Fruit fly (Drosophila melanogaster) whole organism, embryonic: Measurements from ENCODE around the gene CG14142.
A peak's percentile ranks its signal among the peaks of the same experiment; 100 is the strongest.

Experiments
- ATbp ChIP-seq: fragments of 200-800 bp; sonication (Bioruptor generic); optimal IDR thresholded peaks from 2 replicates; lab custom pipeline; 2017; ENCODE audit warnings: missing biosample characterization, mild to moderate bottlenecking, missing genetic modification characterization, missing genetic modification reagents
- Blimp-1 ChIP-seq: fragments of 200-800 bp; sonication (Bioruptor generic); optimal IDR thresholded peaks from 3 replicates; lab custom pipeline; 2018; ENCODE audit warnings: missing biosample characterization, missing genetic modification characterization, mild to moderate bottlenecking, moderate library complexity, missing genetic modification reagents
- CG10979 ChIP-seq: fragments of 200-800 bp; sonication (Bioruptor generic); optimal IDR thresholded peaks from 2 replicates; lab custom pipeline; 2018; ENCODE audit warnings: missing biosample characterization, mild to moderate bottlenecking, missing genetic modification characterization, moderate library complexity
- CG11560 ChIP-seq: fragments of 200-800 bp; sonication (Bioruptor generic); IDR thresholded peaks from 3 replicates; pipeline ENCODE4 v1.3.6; 2022; ENCODE audit warnings: missing biosample characterization, missing genetic modification characterization
- CG12942 ChIP-seq: fragments of 200-800 bp; sonication (Bioruptor generic); optimal IDR thresholded peaks from 3 replicates; lab custom pipeline; 2016; ENCODE audit warnings: missing biosample characterization, missing genetic modification characterization
- CG13123 ChIP-seq: fragments of 200-800 bp; sonication (Bioruptor generic); optimal IDR thresholded peaks from 2 replicates; lab custom pipeline; 2016; ENCODE audit warnings: missing biosample characterization, missing genetic modification characterization
- CG15011 ChIP-seq: fragments of 200-800 bp; sonication (Bioruptor generic); optimal IDR thresholded peaks from 3 replicates; lab custom pipeline; 2018; ENCODE audit warnings: missing biosample characterization, mild to moderate bottlenecking, missing genetic modification characterization
- CG1602 ChIP-seq: fragments of 200-800 bp; sonication (Bioruptor generic); optimal IDR thresholded peaks from 3 replicates; lab custom pipeline; 2016; ENCODE audit warnings: missing biosample characterization, missing genetic modification characterization
- CG1647 ChIP-seq: fragments of 200-800 bp; sonication (Bioruptor generic); optimal IDR thresholded peaks from 3 replicates; lab custom pipeline; 2016; ENCODE audit warnings: missing biosample characterization, missing genetic modification characterization
- CG17328 ChIP-seq: fragments of 200-800 bp; sonication (Bioruptor generic); IDR thresholded peaks from 2 replicates; pipeline ENCODE4 v1.3.6; 2022; ENCODE audit warnings: missing biosample characterization, missing genetic modification characterization
- CG31441 ChIP-seq: fragments of 200-800 bp; sonication (Bioruptor generic); IDR thresholded peaks from 2 replicates; pipeline ENCODE4 v1.3.6; 2022; ENCODE audit warnings: missing biosample characterization, missing genetic modification characterization
- CG34422 ChIP-seq: fragments of 200-800 bp; sonication (Bioruptor generic); IDR thresholded peaks from 3 replicates; pipeline ENCODE4 v1.3.6; 2022; ENCODE audit warnings: missing biosample characterization, missing genetic modification characterization
- CG42726 ChIP-seq: fragments of 200-800 bp; sonication (Bioruptor generic); IDR thresholded peaks from 2 replicates; pipeline ENCODE4 v1.3.6; 2022; ENCODE audit warnings: missing biosample characterization, missing genetic modification characterization; ENCODE audit not compliant: partially characterized antibody
- CG4424 ChIP-seq: fragments of 200-800 bp; sonication (Bioruptor generic); optimal IDR thresholded peaks from 3 replicates; lab custom pipeline; 2016; ENCODE audit warnings: missing biosample characterization, missing genetic modification characterization
- CG6683 ChIP-seq: fragments of 200-800 bp; sonication (Bioruptor generic); optimal IDR thresholded peaks from 2 replicates; lab custom pipeline; 2017; ENCODE audit warnings: missing biosample characterization, mild to moderate bottlenecking, missing genetic modification characterization, missing genetic modification reagents
- CG7372 ChIP-seq: fragments of 200-800 bp; sonication (Bioruptor generic); IDR thresholded peaks from 2 replicates; pipeline ENCODE4 v1.3.6; 2022; ENCODE audit warnings: missing biosample characterization, missing genetic modification characterization
- CG8388 ChIP-seq: fragments of 200-800 bp; sonication (Bioruptor generic); optimal IDR thresholded peaks from 2 replicates; lab custom pipeline; 2019; ENCODE audit warnings: missing biosample characterization, mild to moderate bottlenecking, missing genetic modification characterization, moderate library complexity
- CG9437 ChIP-seq: fragments of 200-800 bp; sonication (Bioruptor generic); optimal IDR thresholded peaks from 2 replicates; lab custom pipeline; 2018; ENCODE audit warnings: missing biosample characterization, mild to moderate bottlenecking, missing genetic modification characterization
- CG9797 ChIP-seq: fragments of 200-800 bp; sonication (Bioruptor generic); optimal IDR thresholded peaks from 3 replicates; lab custom pipeline; 2018; ENCODE audit warnings: missing biosample characterization, mild to moderate bottlenecking, missing genetic modification characterization
- Dp ChIP-seq: fragments of 200-800 bp; sonication (Bioruptor generic); optimal IDR thresholded peaks from 2 replicates; lab custom pipeline; 2018; ENCODE audit warnings: missing biosample characterization, mild to moderate bottlenecking, missing genetic modification characterization, moderate library complexity
- GATAe ChIP-seq: fragments of 200-800 bp; sonication (Bioruptor generic); conservative IDR thresholded peaks from 2 replicates; pipeline ENCODE4 v1.3.6; 2022; ENCODE audit warnings: missing biosample characterization, missing genetic modification characterization
- Hand ChIP-seq: fragments of 200-800 bp; sonication (Bioruptor generic); optimal IDR thresholded peaks from 2 replicates; lab custom pipeline; 2017; ENCODE audit warnings: mild to moderate bottlenecking, missing biosample characterization, missing genetic modification reagents, missing genetic modification characterization
- Hr39 ChIP-seq: fragments of >200 bp; optimal IDR thresholded peaks from 2 replicates; lab custom pipeline; 2017
- Hsf ChIP-seq: fragments of 200-800 bp; sonication (Bioruptor generic); optimal IDR thresholded peaks from 3 replicates; lab custom pipeline; 2016; ENCODE audit warnings: missing biosample characterization, missing genetic modification characterization
- Neu2 ChIP-seq: fragments of 200-800 bp; sonication (Bioruptor generic); optimal IDR thresholded peaks from 3 replicates; lab custom pipeline; 2016; ENCODE audit warnings: missing biosample characterization, missing genetic modification characterization, borderline replicate concordance
- Nf-YA ChIP-seq: fragments of 200-800 bp; sonication (Bioruptor generic); IDR thresholded peaks from 2 replicates; pipeline ENCODE4 v1.3.6; 2022; ENCODE audit warnings: missing biosample characterization, missing genetic modification characterization
- Nf-YB ChIP-seq: fragments of 200-800 bp; sonication (Bioruptor generic); optimal IDR thresholded peaks from 3 replicates; lab custom pipeline; 2019; ENCODE audit warnings: missing biosample characterization, mild to moderate bottlenecking, missing genetic modification characterization, moderate library complexity
- Nf-YC ChIP-seq: fragments of 200-800 bp; optimal IDR thresholded peaks from 3 replicates; lab custom pipeline; 2019; ENCODE audit warnings: missing biosample characterization, mild to moderate bottlenecking, missing genetic modification characterization, moderate library complexity
- Ravus ChIP-seq: fragments of 200-800 bp; sonication (Bioruptor generic); IDR thresholded peaks from 2 replicates; pipeline ENCODE4 v1.3.6; 2022; ENCODE audit warnings: missing biosample characterization, missing genetic modification characterization
- btn ChIP-seq: fragments of 200-800 bp; sonication (Bioruptor generic); optimal IDR thresholded peaks from 2 replicates; lab custom pipeline; 2016; ENCODE audit warnings: missing biosample characterization, missing genetic modification characterization
- crol ChIP-seq: fragments of 200-800 bp; sonication (Bioruptor generic); IDR thresholded peaks from 2 replicates; pipeline ENCODE4 v1.3.6; 2022; ENCODE audit warnings: missing biosample characterization, missing genetic modification characterization
- dm ChIP-seq: fragments of 200-800 bp; sonication (Bioruptor generic); optimal IDR thresholded peaks from 3 replicates; lab custom pipeline; 2016; ENCODE audit warnings: missing biosample characterization, missing genetic modification characterization
- dmrt11E ChIP-seq: fragments of 200-800 bp; sonication (Bioruptor generic); optimal IDR thresholded peaks from 3 replicates; lab custom pipeline; 2018; ENCODE audit warnings: missing biosample characterization, mild to moderate bottlenecking, missing genetic modification characterization, moderate library complexity
- grau ChIP-seq: fragments of 200-800 bp; optimal IDR thresholded peaks from 3 replicates; lab custom pipeline; 2019; ENCODE audit warnings: missing biosample characterization, mild to moderate bottlenecking, missing genetic modification characterization, moderate library complexity
- grn ChIP-seq: fragments of 200-800 bp; sonication (Bioruptor generic); optimal IDR thresholded peaks from 3 replicates; lab custom pipeline; 2017; ENCODE audit warnings: missing biosample characterization, missing genetic modification characterization
- hbn ChIP-seq: fragments of 200-800 bp; sonication (Bioruptor generic); IDR thresholded peaks from 2 replicates; pipeline ENCODE4 v1.3.6; 2022; ENCODE audit warnings: missing biosample characterization, missing genetic modification characterization; ENCODE audit not compliant: partially characterized antibody
- her ChIP-seq: fragments of 200-800 bp; sonication (Bioruptor generic); optimal IDR thresholded peaks from 2 replicates; lab custom pipeline; 2016; ENCODE audit warnings: missing biosample characterization, missing genetic modification characterization
- nau ChIP-seq: fragments of 200-800 bp; sonication (Bioruptor generic); optimal IDR thresholded peaks from 3 replicates; lab custom pipeline; 2017; ENCODE audit warnings: missing biosample characterization, mild to moderate bottlenecking, missing genetic modification characterization, missing genetic modification reagents
- pho ChIP-seq: fragments of 200-800 bp; sonication (Bioruptor generic); optimal IDR thresholded peaks from 2 replicates; lab custom pipeline; 2016; ENCODE audit warnings: missing biosample characterization, missing genetic modification characterization
- ranshi ChIP-seq: fragments of 200-800 bp; sonication (Bioruptor generic); IDR thresholded peaks from 2 replicates; pipeline ENCODE4 v1.3.6; 2022; ENCODE audit warnings: missing biosample characterization, missing genetic modification characterization
- rib ChIP-seq: fragments of 200-800 bp; sonication (Bioruptor generic); IDR thresholded peaks from 2 replicates; pipeline ENCODE4 v1.3.6; 2022; ENCODE audit warnings: missing biosample characterization, missing genetic modification characterization
- scrt ChIP-seq: fragments of 200-800 bp; sonication (Bioruptor generic); optimal IDR thresholded peaks from 2 replicates; lab custom pipeline; 2018; ENCODE audit warnings: missing biosample characterization, mild to moderate bottlenecking, missing genetic modification characterization, moderate library complexity
- sd ChIP-seq: fragments of 200-800 bp; sonication (Bioruptor generic); optimal IDR thresholded peaks from 3 replicates; lab custom pipeline; 2018; ENCODE audit warnings: missing biosample characterization, mild to moderate bottlenecking, missing genetic modification characterization, moderate library complexity
- sima ChIP-seq: fragments of 200-800 bp; sonication (Bioruptor generic); optimal IDR thresholded peaks from 2 replicates; lab custom pipeline; 2016; ENCODE audit warnings: missing biosample characterization, missing genetic modification characterization
- tgo ChIP-seq: fragments of 200-800 bp; sonication (Bioruptor generic); IDR thresholded peaks from 3 replicates; pipeline ENCODE4 v1.3.6; 2022; ENCODE audit warnings: missing biosample characterization, missing genetic modification characterization
- tio ChIP-seq: fragments of 200-800 bp; sonication (Bioruptor generic); optimal IDR thresholded peaks from 2 replicates; lab custom pipeline; 2017; ENCODE audit warnings: missing biosample characterization, missing genetic modification characterization, inconsistent platforms
- tx ChIP-seq: fragments of 200-800 bp; sonication (Bioruptor generic); optimal IDR thresholded peaks from 2 replicates; lab custom pipeline; 2016; ENCODE audit warnings: missing biosample characterization, missing genetic modification characterization
- wek ChIP-seq: fragments of 200-800 bp; sonication (Bioruptor generic); optimal IDR thresholded peaks from 3 replicates; lab custom pipeline; 2018; ENCODE audit warnings: missing biosample characterization, mild to moderate bottlenecking, missing genetic modification characterization, moderate library complexity
- yki ChIP-seq: fragments of >200 bp; optimal IDR thresholded peaks from 3 replicates; lab custom pipeline; 2018
- zfh1 ChIP-seq: fragments of 200-800 bp; sonication (Bioruptor generic); IDR thresholded peaks from 3 replicates; pipeline ENCODE4 v1.3.6; 2022; ENCODE audit warnings: missing biosample characterization, missing genetic modification characterization

Gene CG14142

DNA sequence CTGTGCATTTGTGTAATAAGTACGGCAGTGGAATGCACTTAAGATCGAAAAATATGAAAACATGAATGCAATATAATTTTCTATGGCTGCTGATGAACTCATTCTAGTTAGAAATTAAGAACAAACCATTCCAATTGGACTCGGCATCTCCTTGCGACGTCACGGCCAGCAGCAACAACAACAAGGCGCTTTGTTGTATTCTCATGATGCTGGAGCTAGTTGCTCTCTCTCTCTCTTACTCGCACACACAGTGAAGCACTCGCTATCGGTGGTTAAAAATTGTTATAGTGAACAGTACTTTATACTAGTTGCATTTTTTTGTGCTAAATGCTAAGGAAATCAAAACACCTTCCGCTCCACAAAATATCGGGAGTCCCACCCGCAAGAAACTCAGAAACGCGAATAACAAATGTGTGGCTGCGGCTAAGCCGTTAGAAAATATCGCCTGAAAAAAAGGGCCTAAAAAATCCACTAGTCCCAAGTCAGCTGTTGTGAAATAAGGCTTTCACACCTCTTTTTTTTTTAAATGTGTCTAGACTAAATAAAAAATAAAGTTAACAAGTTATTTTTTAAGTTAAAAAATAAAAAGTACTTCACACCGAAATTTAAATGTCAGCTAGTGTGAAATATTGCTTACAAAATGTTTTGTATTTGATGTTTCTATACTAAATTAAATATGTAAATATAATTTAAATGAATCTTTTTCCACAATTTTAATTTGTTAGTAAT lies 32.5 kb downstream of the CG14142 start, which contains the start of gene Plod (continued):
- TF ChIP-seq GATAe (no peak), CG34422 (GFP tag; lab: Robert Waterston, UW) (peak; percentile 79; the same call in 2 of the 3 replicates), CG6683 (GFP tag; lab: Kevin White, UChicago) (no peak), ranshi (GFP tag; lab: Robert Waterston, UW) (peak; percentile 46; the same call in 1 of the 2 replicates), CG8388 (peak; percentile 24), Neu2 (GFP tag; lab: Kevin White, UChicago) (no peak), CG1647 (GFP tag; lab: Kevin White, UChicago) (peak; percentile 32), Nf-YC (tag; lab: Kevin White, UChicago) (peak; percentile 52), CG10979 (peak; percentile 4), CG31441 (peak; percentile 66), Ravus (GFP tag; lab: Robert Waterston, UW) (no peak), Nf-YA (no peak; the same call in 1 of the 2 replicates), CG17328 (GFP tag; lab: Robert Waterston, UW) (peak; percentile 59), Hsf (GFP tag; lab: Kevin White, UChicago) (peak; percentile 42), sima (GFP tag; lab: Kevin White, UChicago) (no peak), grau (peak; percentile 38), CG15011 (GFP tag; lab: Kevin White, UChicago) (no peak), sd (tag; lab: Kevin White, UChicago) (peak; percentile 29), yki (lab: Kevin White, UChicago) (no peak), crol (no peak), rib (GFP tag; lab: Robert Waterston, UW) (peak; percentile 60; the same call in 1 of the 2 replicates), CG7372 (GFP tag; lab: Robert Waterston, UW) (no peak), CG12942 (GFP tag; lab: Kevin White, UChicago) (peak; percentile 40), CG11560 (tag; lab: Robert Waterston, UW) (no peak), CG4424 (peak; percentile 30), CG13123 (GFP tag; lab: Kevin White, UChicago) (no peak), wek (GFP tag; lab: Kevin White, UChicago) (peak; percentile 38), CG9797 (GFP tag; lab: Kevin White, UChicago) (peak; percentile 78), dm (no peak), dmrt11E (tag; lab: Kevin White, UChicago) (peak; percentile 56), pho (GFP tag; lab: Kevin White, UChicago) (peak; percentile 38), tgo (GFP tag; lab: Robert Waterston, UW) (peak; percentile 59), Dp (GFP tag; lab: Kevin White, UChicago) (peak; percentile 34), tx (GFP tag; lab: Kevin White, UChicago) (no peak), ATbp (GFP tag; lab: Kevin White, UChicago) (peak; percentile 24), CG42726 (GFP tag; lab: Robert Waterston, UW) (peak; percentile 56), Hr39 (lab: Kevin White, UChicago) (no peak), zfh1 (GFP tag; lab: Robert Waterston, UW) (peak; percentile 44; the same call in 1 of the 3 replicates), hbn (0 out of 2 replicates have a peak, but pooled peaks have one; percentile 26), Nf-YB (GFP tag; lab: Kevin White, UChicago) (no peak), CG9437 (no peak), nau (no peak), Hand (GFP tag; lab: Kevin White, UChicago) (peak; percentile 25), scrt (GFP tag; lab: Kevin White, UChicago) (peak; percentile 43), tio (GFP tag; lab: Kevin White, UChicago) (no peak), grn (GFP tag; lab: Kevin White, UChicago) (no peak), her (peak; percentile 51), Blimp-1 (GFP tag; lab: Kevin White, UChicago) (peak; percentile 34), btn (no peak), CG1602 (GFP tag; lab: Kevin White, UChicago) (peak; percentile 43)
